Fruit fly (Drosophila melanogaster) whole organism, embryonic: ENCODE results near the gene chrb.

Experiments
- CG10543 ChIP-seq: fragments of 200-800 bp; sonication (Bioruptor generic); optimal IDR thresholded peaks from 3 replicates; lab custom pipeline; 2017; ENCODE audit warnings: missing biosample characterization, mild to moderate bottlenecking, missing genetic modification characterization, moderate library complexity
- CG11695 ChIP-seq: fragments of 200-800 bp; sonication (Bioruptor generic); IDR thresholded peaks from 3 replicates; pipeline ENCODE4 v1.3.6; 2022; ENCODE audit warnings: missing biosample characterization, missing genetic modification characterization
- CG12104 ChIP-seq: fragments of 200-800 bp; sonication (Bioruptor generic); optimal IDR thresholded peaks from 3 replicates; lab custom pipeline; 2016; ENCODE audit warnings: missing biosample characterization, missing genetic modification characterization
- CG13287 ChIP-seq: fragments of 200-800 bp; sonication (Bioruptor generic); IDR thresholded peaks from 2 replicates; pipeline ENCODE4 v1.3.6; 2022; ENCODE audit warnings: missing biosample characterization, missing genetic modification characterization; ENCODE audit not compliant: partially characterized antibody
- CG1602 ChIP-seq: fragments of 200-800 bp; sonication (Bioruptor generic); optimal IDR thresholded peaks from 3 replicates; lab custom pipeline; 2016; ENCODE audit warnings: missing biosample characterization, missing genetic modification characterization
- CG16779 ChIP-seq: fragments of 200-800 bp; sonication (Bioruptor generic); IDR thresholded peaks from 2 replicates; pipeline ENCODE4 v1.3.6; 2022; ENCODE audit warnings: missing biosample characterization, missing genetic modification characterization
- CG17328 ChIP-seq: fragments of 200-800 bp; sonication (Bioruptor generic); IDR thresholded peaks from 2 replicates; pipeline ENCODE4 v1.3.6; 2022; ENCODE audit warnings: missing biosample characterization, missing genetic modification characterization
- CG17359 ChIP-seq: fragments of 200-800 bp; sonication (Bioruptor generic); optimal IDR thresholded peaks from 3 replicates; lab custom pipeline; 2018; ENCODE audit warnings: missing biosample characterization, mild to moderate bottlenecking, missing genetic modification characterization, moderate library complexity
- CG17361 ChIP-seq: fragments of 200-800 bp; sonication (Bioruptor generic); IDR thresholded peaks from 3 replicates; pipeline ENCODE4 v1.3.6; 2022; ENCODE audit warnings: missing biosample characterization, missing genetic modification characterization
- CG1792 ChIP-seq: fragments of 200-800 bp; sonication (Bioruptor generic); optimal IDR thresholded peaks from 2 replicates; lab custom pipeline; 2016; ENCODE audit warnings: missing biosample characterization, missing genetic modification characterization
- CG2889 ChIP-seq: fragments of 200-800 bp; sonication (Bioruptor generic); IDR thresholded peaks from 3 replicates; pipeline ENCODE4 v1.3.6; 2022; ENCODE audit warnings: missing biosample characterization, missing genetic modification characterization
- CG32532 ChIP-seq: fragments of 200-800 bp; sonication (Bioruptor generic); IDR thresholded peaks from 2 replicates; pipeline ENCODE4 v1.3.6; 2022; ENCODE audit warnings: missing biosample characterization, missing genetic modification characterization
- CG32767 ChIP-seq: fragments of 200-800 bp; sonication (Bioruptor generic); IDR thresholded peaks from 2 replicates; pipeline ENCODE4 v1.3.6; 2022; ENCODE audit warnings: missing biosample characterization, missing genetic modification characterization
- CG3995 ChIP-seq: fragments of 200-800 bp; sonication (Bioruptor generic); optimal IDR thresholded peaks from 3 replicates; lab custom pipeline; 2016; ENCODE audit warnings: missing biosample characterization, missing genetic modification characterization
- CG4328 ChIP-seq: fragments of 200-800 bp; sonication (Bioruptor generic); optimal IDR thresholded peaks from 3 replicates; lab custom pipeline; 2017; ENCODE audit warnings: missing biosample characterization, missing genetic modification reagents, missing genetic modification characterization
- CG4404 ChIP-seq: fragments of 200-800 bp; sonication (Bioruptor generic); IDR thresholded peaks from 2 replicates; pipeline ENCODE4 v1.3.6; 2022; ENCODE audit warnings: missing biosample characterization, missing genetic modification characterization
- CG4424 ChIP-seq: fragments of 200-800 bp; sonication (Bioruptor generic); optimal IDR thresholded peaks from 3 replicates; lab custom pipeline; 2016; ENCODE audit warnings: missing biosample characterization, missing genetic modification characterization
- CG6683 ChIP-seq: fragments of 200-800 bp; sonication (Bioruptor generic); optimal IDR thresholded peaks from 2 replicates; lab custom pipeline; 2017; ENCODE audit warnings: missing biosample characterization, mild to moderate bottlenecking, missing genetic modification characterization, missing genetic modification reagents
- Camta ChIP-seq: fragments of 200-800 bp; sonication (Bioruptor generic); optimal IDR thresholded peaks from 2 replicates; lab custom pipeline; 2016; ENCODE audit warnings: missing biosample characterization, missing genetic modification characterization
- Dad ChIP-seq: fragments of 200-800 bp; sonication (Bioruptor generic); optimal IDR thresholded peaks from 3 replicates; lab custom pipeline; 2016; ENCODE audit warnings: missing biosample characterization, missing genetic modification characterization
- Dip3 ChIP-seq: fragments of 200-800 bp; sonication (Bioruptor generic); optimal IDR thresholded peaks from 3 replicates; lab custom pipeline; 2016; ENCODE audit warnings: missing biosample characterization, missing genetic modification characterization
- E2f2 ChIP-seq: fragments of 200-800 bp; sonication (Bioruptor generic); IDR thresholded peaks from 2 replicates; pipeline ENCODE4 v1.3.6; 2022; ENCODE audit warnings: missing biosample characterization, missing genetic modification characterization
- Eip74EF ChIP-seq, 2 experiments: fragments of 200-800 bp in 1 of 2; fragments of >200 bp in 1 of 2; sonication (Bioruptor generic) in 1 of 2; optimal IDR thresholded peaks; 2 replicates each; lab custom pipeline; 2017 to 2019; ENCODE audit warnings: missing biosample characterization in 2 of 2, missing genetic modification characterization in 2 of 2, mild to moderate bottlenecking in 1 of 2, moderate library complexity in 1 of 2
- Hr3 ChIP-seq: fragments of 200-800 bp; sonication (Bioruptor generic); optimal IDR thresholded peaks from 3 replicates; lab custom pipeline; 2016; ENCODE audit warnings: missing biosample characterization, missing genetic modification characterization
- Ravus ChIP-seq: fragments of 200-800 bp; sonication (Bioruptor generic); IDR thresholded peaks from 2 replicates; pipeline ENCODE4 v1.3.6; 2022; ENCODE audit warnings: missing biosample characterization, missing genetic modification characterization
- Sox100B ChIP-seq: fragments of 200-800 bp; sonication (Bioruptor generic); optimal IDR thresholded peaks from 3 replicates; lab custom pipeline; 2018; ENCODE audit warnings: missing biosample characterization, mild to moderate bottlenecking, missing genetic modification characterization
- Usf ChIP-seq: fragments of 200-800 bp; sonication (Bioruptor generic); optimal IDR thresholded peaks from 2 replicates; lab custom pipeline; 2017; ENCODE audit warnings: missing genotype, missing biosample characterization, missing genetic modification characterization
- Xbp1 ChIP-seq: fragments of 200-800 bp; sonication (Bioruptor generic); optimal IDR thresholded peaks from 3 replicates; lab custom pipeline; 2016; ENCODE audit warnings: missing biosample characterization, mild to moderate bottlenecking, missing genetic modification characterization
- az2 ChIP-seq: fragments of 200-800 bp; sonication (Bioruptor generic); optimal IDR thresholded peaks from 3 replicates; lab custom pipeline; 2016; ENCODE audit warnings: missing biosample characterization, missing genetic modification characterization
- bcd ChIP-seq: fragments of 200-800 bp; sonication (Bioruptor generic); optimal IDR thresholded peaks from 2 replicates; lab custom pipeline; 2017; ENCODE audit warnings: missing biosample characterization, mild to moderate bottlenecking, missing genetic modification characterization
- ci ChIP-seq: fragments of 200-800 bp; sonication (Bioruptor generic); IDR thresholded peaks from 3 replicates; pipeline ENCODE4 v1.3.6; 2022; ENCODE audit warnings: missing biosample characterization, missing genetic modification characterization
- dm ChIP-seq: fragments of 200-800 bp; sonication (Bioruptor generic); optimal IDR thresholded peaks from 3 replicates; lab custom pipeline; 2016; ENCODE audit warnings: missing biosample characterization, missing genetic modification characterization
- ftz-f1 ChIP-seq: fragments of 200-800 bp; sonication (Bioruptor generic); optimal IDR thresholded peaks from 2 replicates; lab custom pipeline; 2016; ENCODE audit warnings: missing biosample characterization, missing genetic modification characterization
- gem ChIP-seq: fragments of 200-800 bp; sonication (Bioruptor generic); optimal IDR thresholded peaks from 2 replicates; lab custom pipeline; 2019; ENCODE audit warnings: missing biosample characterization, mild to moderate bottlenecking, missing genetic modification characterization, moderate library complexity
- lab ChIP-seq: fragments of 200-800 bp; sonication (Bioruptor generic); optimal IDR thresholded peaks from 3 replicates; lab custom pipeline; 2017; ENCODE audit warnings: missing biosample characterization, missing genetic modification characterization, mild to moderate bottlenecking, moderate library complexity, missing genetic modification reagents
- maf-S ChIP-seq: fragments of 200-800 bp; sonication (Bioruptor generic); optimal IDR thresholded peaks from 2 replicates; lab custom pipeline; 2016; ENCODE audit warnings: missing biosample characterization, missing genetic modification characterization
- nau ChIP-seq: fragments of 200-800 bp; sonication (Bioruptor generic); optimal IDR thresholded peaks from 3 replicates; lab custom pipeline; 2017; ENCODE audit warnings: missing biosample characterization, mild to moderate bottlenecking, missing genetic modification characterization, missing genetic modification reagents
- odd ChIP-seq: fragments of 200-800 bp; sonication (Bioruptor generic); optimal IDR thresholded peaks from 2 replicates; lab custom pipeline; 2017; ENCODE audit warnings: missing biosample characterization, mild to moderate bottlenecking, missing genetic modification characterization
- pan ChIP-seq, 4 experiments: fragments of >200 bp in 3 of 4; fragments of 200-800 bp in 1 of 4; sonication (Bioruptor generic) in 1 of 4; optimal IDR thresholded peaks in 3 of 4; IDR thresholded peaks in 1 of 4; 2 replicates each; pipeline versions ENCODE4 v1.3.6 to Lab custom; 2017 to 2022; ENCODE audit warnings: missing biosample characterization in 2 of 4, missing genetic modification characterization in 2 of 4, mixed read lengths in 1 of 4
- pb ChIP-seq: fragments of 200-800 bp; sonication (Bioruptor generic); optimal IDR thresholded peaks from 3 replicates; lab custom pipeline; 2016; ENCODE audit warnings: missing biosample characterization, missing genetic modification characterization
- pnt ChIP-seq: fragments of 200-800 bp; sonication (Bioruptor generic); optimal IDR thresholded peaks from 3 replicates; lab custom pipeline; 2016; ENCODE audit warnings: missing biosample characterization, missing genetic modification characterization
- prd ChIP-seq, 3 experiments: fragments of >200 bp in 2 of 3; fragments of 200-800 bp in 1 of 3; sonication (Bioruptor generic) in 1 of 3; optimal IDR thresholded peaks in 2 of 3; IDR thresholded peaks in 1 of 3; 2 replicates in 2 of 3; 3 replicates in 1 of 3; pipeline versions ENCODE4 v1.3.6 to Lab custom; 2017 to 2022; ENCODE audit warnings: missing biosample characterization in 1 of 3, missing genetic modification characterization in 1 of 3
- psq ChIP-seq: fragments of 200-800 bp; sonication (Bioruptor generic); optimal IDR thresholded peaks from 2 replicates; lab custom pipeline; 2017; ENCODE audit warnings: missing biosample characterization, missing genetic modification characterization
- scrt ChIP-seq: fragments of 200-800 bp; sonication (Bioruptor generic); optimal IDR thresholded peaks from 2 replicates; lab custom pipeline; 2018; ENCODE audit warnings: missing biosample characterization, mild to moderate bottlenecking, missing genetic modification characterization, moderate library complexity
- sens-2 ChIP-seq: fragments of 200-800 bp; sonication (Bioruptor generic); IDR thresholded peaks from 2 replicates; pipeline ENCODE4 v1.3.6; 2022; ENCODE audit warnings: missing biosample characterization, missing genetic modification characterization
- slbo ChIP-seq: fragments of 200-800 bp; sonication (Bioruptor generic); IDR thresholded peaks from 2 replicates; pipeline ENCODE4 v1.3.6; 2022; ENCODE audit warnings: missing biosample characterization, missing genetic modification characterization
- sob ChIP-seq: fragments of 200-800 bp; sonication (Bioruptor generic); IDR thresholded peaks from 2 replicates; pipeline ENCODE4 v1.3.6; 2022; ENCODE audit warnings: missing biosample characterization, missing genetic modification characterization
- tio ChIP-seq: fragments of 200-800 bp; sonication (Bioruptor generic); optimal IDR thresholded peaks from 2 replicates; lab custom pipeline; 2017; ENCODE audit warnings: missing biosample characterization, missing genetic modification characterization, inconsistent platforms
- vvl ChIP-seq: fragments of 200-800 bp; sonication (Bioruptor generic); IDR thresholded peaks from 2 replicates; pipeline ENCODE4 v1.3.6; 2022; ENCODE audit warnings: missing biosample characterization, missing genetic modification characterization

chrb gene

dm6 chr3L:11533704-11534319 is 46.5 kb downstream of the chrb start:
- TF ChIP-seq tio (GFP tag; lab: Kevin White, UChicago) (peak; percentile 30), gem (tag; lab: Kevin White, UChicago) (peak; percentile 69), Dip3 (GFP tag; lab: Kevin White, UChicago) (no peak), ci (GFP tag; lab: Robert Waterston, UW) (no peak), CG3995 (GFP tag; lab: Kevin White, UChicago) (peak; percentile 0), nau (no peak), ftz-f1 (GFP tag; lab: Kevin White, UChicago) (peak; percentile 55), CG4328 (GFP tag; lab: Kevin White, UChicago) (peak; percentile 13), CG17328 (GFP tag; lab: Robert Waterston, UW) (no peak), CG4424 (GFP tag; lab: Kevin White, UChicago) (peak; percentile 33), CG12104 (GFP tag; lab: Kevin White, UChicago) (peak; percentile 53), Xbp1 (GFP tag; lab: Kevin White, UChicago) (peak; percentile 5), bcd (peak; percentile 4), Hr3 (GFP tag; lab: Kevin White, UChicago) (no peak), Ravus (GFP tag; lab: Robert Waterston, UW) (no peak), Sox100B (GFP tag; lab: Kevin White, UChicago) (peak; percentile 66), slbo (GFP tag; lab: Robert Waterston, UW) (peak; percentile 66), odd (peak; percentile 44), CG6683 (GFP tag; lab: Kevin White, UChicago) (no peak), maf-S (GFP tag; lab: Kevin White, UChicago) (no peak), prd (optimal IDR thresholded peaks at IDR 0.05; lab: Kevin White, UChicago) (no peak), prd (GFP tag; IDR thresholded peaks at IDR 0.05; lab: Robert Waterston, UW) (peak; percentile 32; the same call in 2 of the 3 replicates), pnt (GFP tag; lab: Kevin White, UChicago) (peak; percentile 36), sens-2 (GFP tag; lab: Robert Waterston, UW) (no peak), CG1602 (GFP tag; lab: Kevin White, UChicago) (no peak), CG1792 (GFP tag; lab: Kevin White, UChicago) (no peak), Camta (GFP tag; lab: Kevin White, UChicago) (peak; percentile 23), CG13287 (GFP tag; lab: Robert Waterston, UW) (no peak), scrt (peak; percentile 29), az2 (GFP tag; lab: Kevin White, UChicago) (peak; percentile 8), pan (optimal IDR thresholded peaks at IDR 0.05; lab: Kevin White, UChicago) (no peak), pan (GFP tag; optimal IDR thresholded peaks at IDR 0.05 in 1 of 2, IDR thresholded peaks at IDR 0.05 in 1 of 2) (peak in 1 of 2 experiments; percentile 6), CG32532 (GFP tag; lab: Robert Waterston, UW) (peak; percentile 54; the same call in 1 of the 2 replicates), CG10543 (GFP tag; lab: Kevin White, UChicago) (peak; percentile 72), CG16779 (no peak), CG32767 (GFP tag; lab: Robert Waterston, UW) (no peak), Dad (peak; percentile 49), lab (GFP tag; lab: Kevin White, UChicago) (peak; percentile 56), CG2889 (GFP tag; lab: Robert Waterston, UW) (no peak), CG4404 (no peak), dm (GFP tag; lab: Kevin White, UChicago) (peak; percentile 5), sob (GFP tag; lab: Robert Waterston, UW) (peak; percentile 51), psq (GFP tag; lab: Kevin White, UChicago) (no peak), vvl (GFP tag; lab: Robert Waterston, UW) (peak; percentile 7; the same call in 1 of the 2 replicates), CG17359 (tag; lab: Kevin White, UChicago) (peak; percentile 43), E2f2 (GFP tag; lab: Robert Waterston, UW) (no peak), Eip74EF (GFP tag; optimal IDR thresholded peaks at IDR 0.05; lab: Kevin White, UChicago) (peak in 1 of 2 experiments; percentile 32), CG17361 (peak; percentile 68), Usf (GFP tag; lab: Kevin White, UChicago) (no peak), pb (GFP tag; lab: Kevin White, UChicago) (no peak), CG11695 (GFP tag; lab: Robert Waterston, UW) (no peak)
